Fruit fly (Drosophila melanogaster) whole organism, prepupa: ENCODE results near the gene CG43246.

Experiments
- CG10669 ChIP-seq: fragments of 200-800 bp; sonication (Bioruptor generic); optimal IDR thresholded peaks from 3 replicates; lab custom pipeline; 2018; ENCODE audit warnings: missing biosample characterization, mild to moderate bottlenecking, missing genetic modification characterization, moderate library complexity
- CG11294 ChIP-seq: fragments of 200-800 bp; sonication (Bioruptor generic); IDR thresholded peaks from 2 replicates; pipeline ENCODE4 v1.3.6; 2022; ENCODE audit warnings: missing biosample characterization, missing genetic modification characterization
- CG11902 ChIP-seq: fragments of 200-800 bp; sonication (Bioruptor generic); optimal IDR thresholded peaks from 3 replicates; lab custom pipeline; 2016; ENCODE audit warnings: missing biosample characterization, missing genetic modification characterization
- CG15336 ChIP-seq: fragments of 200-800 bp; sonication (Bioruptor generic); IDR thresholded peaks from 2 replicates; pipeline ENCODE4 v1.3.6; 2022; ENCODE audit warnings: missing biosample characterization, missing genetic modification characterization
- CG16779 ChIP-seq: fragments of 200-800 bp; sonication (Bioruptor generic); optimal IDR thresholded peaks from 3 replicates; lab custom pipeline; 2017; ENCODE audit warnings: missing biosample characterization, mild to moderate bottlenecking, missing genetic modification characterization
- CG3032 ChIP-seq: fragments of 200-800 bp; optimal IDR thresholded peaks from 2 replicates; lab custom pipeline; 2019; ENCODE audit warnings: missing biosample characterization, mild to moderate bottlenecking, missing genetic modification characterization, moderate library complexity
- CG31627 ChIP-seq: fragments of 200-800 bp; sonication (Bioruptor generic); optimal IDR thresholded peaks from 3 replicates; lab custom pipeline; 2016; ENCODE audit warnings: missing biosample characterization, missing genetic modification characterization
- CG32006 ChIP-seq: fragments of 200-800 bp; sonication (Bioruptor generic); optimal IDR thresholded peaks from 3 replicates; lab custom pipeline; 2017; ENCODE audit warnings: missing biosample characterization, mild to moderate bottlenecking, missing genetic modification characterization
- CG6163 ChIP-seq: fragments of 200-800 bp; sonication (Bioruptor generic); IDR thresholded peaks from 3 replicates; pipeline ENCODE4 v1.3.6; 2022; ENCODE audit warnings: missing biosample characterization, missing genetic modification characterization
- CG6792 ChIP-seq: fragments of 200-800 bp; sonication (Bioruptor generic); optimal IDR thresholded peaks from 3 replicates; lab custom pipeline; 2016; ENCODE audit warnings: missing biosample characterization, missing genetic modification characterization
- CG6808 ChIP-seq: fragments of 200-800 bp; sonication (Bioruptor generic); optimal IDR thresholded peaks from 3 replicates; lab custom pipeline; 2017; ENCODE audit warnings: missing biosample characterization, missing genetic modification characterization, mild to moderate bottlenecking, moderate library complexity, missing genetic modification reagents
- CG6854 ChIP-seq: fragments of 200-800 bp; sonication (Bioruptor generic); optimal IDR thresholded peaks from 2 replicates; lab custom pipeline; 2017; ENCODE audit warnings: missing biosample characterization, mild to moderate bottlenecking, missing genetic modification characterization
- CG8119 ChIP-seq: fragments of 200-800 bp; sonication (Bioruptor generic); IDR thresholded peaks from 3 replicates; pipeline ENCODE4 v1.3.6; 2022; ENCODE audit warnings: missing biosample characterization, missing genetic modification characterization
- CG8319 ChIP-seq: fragments of 200-800 bp; sonication (Bioruptor generic); optimal IDR thresholded peaks from 3 replicates; lab custom pipeline; 2016; ENCODE audit warnings: missing biosample characterization, missing genetic modification characterization
- CG9139 ChIP-seq: fragments of 200-800 bp; sonication (Bioruptor generic); optimal IDR thresholded peaks from 3 replicates; lab custom pipeline; 2017; ENCODE audit warnings: missing biosample characterization, mild to moderate bottlenecking, missing genetic modification characterization
- Eip75B ChIP-seq: fragments of 200-800 bp; sonication (Bioruptor generic); optimal IDR thresholded peaks from 3 replicates; lab custom pipeline; 2016; ENCODE audit warnings: missing biosample characterization, missing genetic modification characterization
- Eip78C ChIP-seq: fragments of 200-800 bp; sonication (Bioruptor generic); peaks from one replicate; lab custom pipeline; 2016; ENCODE audit warnings: missing biosample characterization, missing genetic modification characterization
- Ets96B ChIP-seq: fragments of 200-800 bp; optimal IDR thresholded peaks from 2 replicates; lab custom pipeline; 2019; ENCODE audit warnings: missing biosample characterization, mild to moderate bottlenecking, missing genetic modification characterization, moderate library complexity
- Gug ChIP-seq: fragments of 200-800 bp; sonication (Bioruptor generic); IDR thresholded peaks from 2 replicates; pipeline ENCODE4 v1.3.6; 2022; ENCODE audit warnings: missing biosample characterization, missing genetic modification characterization
- Hr38 ChIP-seq: sonication (Bioruptor generic); optimal IDR thresholded peaks from 2 replicates; lab custom pipeline; 2016; ENCODE audit warnings: missing biosample characterization, missing genetic modification characterization
- Lpt ChIP-seq: fragments of 200-800 bp; sonication (Bioruptor generic); optimal IDR thresholded peaks from 3 replicates; lab custom pipeline; 2016; ENCODE audit warnings: missing biosample characterization, missing genetic modification characterization
- Met ChIP-seq: fragments of 200-800 bp; sonication (Bioruptor generic); optimal IDR thresholded peaks from 3 replicates; lab custom pipeline; 2016; ENCODE audit warnings: missing biosample characterization, missing genetic modification characterization
- Sox102F ChIP-seq: fragments of 200-800 bp; sonication (Bioruptor generic); optimal IDR thresholded peaks from 2 replicates; lab custom pipeline; 2016; ENCODE audit warnings: missing biosample characterization, mild to moderate bottlenecking, missing genetic modification characterization
- Sox14 ChIP-seq: fragments of 200-800 bp; sonication (Bioruptor generic); optimal IDR thresholded peaks from 3 replicates; lab custom pipeline; 2016; ENCODE audit warnings: missing biosample characterization, missing genetic modification characterization
- Sox15 ChIP-seq: fragments of 200-800 bp; sonication (Bioruptor generic); optimal IDR thresholded peaks from 3 replicates; lab custom pipeline; 2016; ENCODE audit warnings: missing biosample characterization, missing genetic modification characterization
- achi ChIP-seq: fragments of 200-800 bp; sonication (Bioruptor generic); optimal IDR thresholded peaks from 3 replicates; lab custom pipeline; 2016; ENCODE audit warnings: missing biosample characterization, missing genetic modification characterization
- dac ChIP-seq: fragments of 200-800 bp; sonication (Bioruptor generic); optimal IDR thresholded peaks from 2 replicates; lab custom pipeline; 2017; ENCODE audit warnings: missing biosample characterization, mild to moderate bottlenecking, missing genetic modification characterization
- dsx ChIP-seq: fragments of 200-800 bp; optimal IDR thresholded peaks from 3 replicates; lab custom pipeline; 2019; ENCODE audit warnings: missing biosample characterization, mild to moderate bottlenecking, missing genetic modification characterization, moderate library complexity; ENCODE audit not compliant: poor library complexity, severe bottlenecking
- esn ChIP-seq: fragments of 200-800 bp; sonication (Bioruptor generic); optimal IDR thresholded peaks from 2 replicates; lab custom pipeline; 2016; ENCODE audit warnings: missing biosample characterization, mild to moderate bottlenecking, missing genetic modification characterization, moderate library complexity
- fd59A ChIP-seq: fragments of 200-800 bp; sonication (Bioruptor generic); optimal IDR thresholded peaks from 2 replicates; lab custom pipeline; 2017; ENCODE audit warnings: missing biosample characterization, mild to moderate bottlenecking, missing genetic modification characterization, missing genetic modification reagents
- fd85E ChIP-seq: fragments of 200-800 bp; sonication (Bioruptor generic); optimal IDR thresholded peaks from 3 replicates; lab custom pipeline; 2016; ENCODE audit warnings: missing biosample characterization, missing genetic modification characterization
- salr ChIP-seq, 2 experiments: fragments of 200-800 bp; sonication (Bioruptor generic); optimal IDR thresholded peaks; 3 replicates each; lab custom pipeline; 2016 to 2018; ENCODE audit warnings: missing biosample characterization in 2 of 2, missing genetic modification characterization in 2 of 2, mild to moderate bottlenecking in 1 of 2
- svp ChIP-seq: fragments of 200-800 bp; sonication (Bioruptor generic); peaks from one replicate; lab custom pipeline; 2016; ENCODE audit warnings: missing biosample characterization, missing genetic modification characterization

The CG43246 gene

dm6 chr3L:14556177-14556576 lies 19.7 kb downstream of the CG43246 start:
- no peak for TF ChIP-seq CG6163 (GFP tag; lab: Robert Waterston, UW)
- no peak for TF ChIP-seq Sox14 (GFP tag; lab: Kevin White, UChicago)
- no peak for TF ChIP-seq CG8319
- no peak for TF ChIP-seq achi (GFP tag; lab: Kevin White, UChicago)
- peak; percentile 6 for TF ChIP-seq dsx
- no peak for TF ChIP-seq CG6792
- TF ChIP-seq CG11294 (GFP tag; lab: Robert Waterston, UW) = no peak
- no peak for TF ChIP-seq fd59A (GFP tag; lab: Kevin White, UChicago)
- peak; percentile 22 for TF ChIP-seq CG6808 (GFP tag; lab: Kevin White, UChicago)
- TF ChIP-seq fd85E = no peak
- TF ChIP-seq Met = no peak
- TF ChIP-seq CG9139 = peak; percentile 3
- TF ChIP-seq CG15336 = 0 out of 2 replicates have a peak, but pooled peaks have one; percentile 11
- peak; percentile 31 for TF ChIP-seq Lpt (GFP tag; lab: Kevin White, UChicago)
- TF ChIP-seq Eip75B (GFP tag; lab: Kevin White, UChicago) = no peak

- peak; percentile 37 for TF ChIP-seq Eip78C (GFP tag; lab: Kevin White, UChicago)
- no peak for TF ChIP-seq Gug (GFP tag; lab: Robert Waterston, UW)
- no peak for TF ChIP-seq CG32006 (GFP tag; lab: Kevin White, UChicago)
- no peak for TF ChIP-seq CG8119
- no peak for TF ChIP-seq Ets96B (tag; lab: Kevin White, UChicago)
- no peak for TF ChIP-seq CG6163 (GFP tag; lab: Robert Waterston, UW)
- TF ChIP-seq CG6854 (GFP tag; lab: Kevin White, UChicago) = no peak
- peak; percentile 1 for TF ChIP-seq CG3032
- no peak for TF ChIP-seq CG16779 (tag; lab: Kevin White, UChicago)
- TF ChIP-seq dac (GFP tag; lab: Kevin White, UChicago) = no peak
- no peak for TF ChIP-seq Lpt (GFP tag; lab: Kevin White, UChicago)
- TF ChIP-seq CG11294 (GFP tag; lab: Robert Waterston, UW) = no peak
- no peak for TF ChIP-seq salr (GFP tag; optimal IDR thresholded peaks at IDR 0.05; lab: Kevin White, UChicago)
- no peak for TF ChIP-seq CG6792
- peak; percentile 90 for TF ChIP-seq svp (GFP tag; lab: Kevin White, UChicago)
- TF ChIP-seq Hr38 (GFP tag; lab: Kevin White, UChicago) = no peak
- TF ChIP-seq Sox102F (GFP tag; lab: Kevin White, UChicago) = no peak
- TF ChIP-seq Sox15 (GFP tag; lab: Kevin White, UChicago) = no peak
- no peak for TF ChIP-seq CG10669
- no peak for TF ChIP-seq CG11902 (GFP tag; lab: Kevin White, UChicago)
- no peak for TF ChIP-seq esn (GFP tag; lab: Kevin White, UChicago)
Measured at dm6 chr3L:14556774-14557741, 20.6 kb downstream of the CG43246 start.

DNA sequence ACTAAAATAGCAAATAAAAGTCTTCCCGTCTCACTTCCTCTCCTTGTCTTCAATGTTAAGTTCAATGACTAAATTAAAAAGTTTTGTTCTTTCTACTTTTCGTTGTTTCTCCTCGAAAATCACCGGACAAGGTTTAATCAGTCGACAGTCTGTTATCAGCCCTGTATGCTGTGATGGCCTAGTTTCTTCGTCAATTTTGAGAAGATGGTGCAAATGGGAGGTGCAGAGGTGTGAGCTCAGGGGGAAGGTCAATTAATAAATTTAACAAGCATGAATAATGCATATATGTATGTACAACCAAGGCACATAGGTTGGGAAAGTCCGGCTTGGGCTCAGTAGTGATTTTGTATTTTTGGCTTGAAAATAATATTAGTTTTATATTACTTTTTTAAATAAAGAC lies 21.6 kb downstream of the CG43246 start:
- no peak for TF ChIP-seq Eip75B (GFP tag; lab: Kevin White, UChicago)
- TF ChIP-seq svp (GFP tag; lab: Kevin White, UChicago) = peak; percentile 70

dm6 chr3L:14558947-14559509 lies 22.6 kb downstream of the CG43246 start:
- TF ChIP-seq CG31627 (GFP tag; lab: Kevin White, UChicago) = no peak
- TF ChIP-seq CG6808 (GFP tag; lab: Kevin White, UChicago) = peak; percentile 1
- TF ChIP-seq, all 60 proteins: peak for 1
